Worm (Caenorhabditis elegans) whole organism, early embryonic: ENCODE measurements around the gene clec-150.

Source experiments
- B0310.2 ChIP-seq: sonication (generic microtip); optimal IDR thresholded peaks from 2 replicates; lab custom pipeline; 2016; ENCODE audit warnings: mild to moderate bottlenecking, missing genetic modification characterization, missing compliant biosample characterization
- aly-1 ChIP-seq: sonication (generic microtip); optimal IDR thresholded peaks from 2 replicates; lab custom pipeline; 2016; ENCODE audit warnings: missing genetic modification characterization, missing compliant biosample characterization
- ama-1 ChIP-seq: fragments of 150-350 bp; optimal IDR thresholded peaks from 2 replicates; lab custom pipeline; 2014
- ceh-36 ChIP-seq: sonication (generic microtip); optimal IDR thresholded peaks from 2 replicates; lab custom pipeline; 2016; ENCODE audit warnings: missing genetic modification characterization, inconsistent platforms, missing compliant biosample characterization
- ets-7 ChIP-seq: sonication (generic microtip); optimal IDR thresholded peaks from 2 replicates; lab custom pipeline; 2016; ENCODE audit warnings: missing genotype, missing genetic modification characterization, missing compliant biosample characterization
- flt-1 ChIP-seq: fragments of 200-800 bp; sonication (Bioruptor generic); IDR thresholded peaks from 2 replicates; pipeline ENCODE4 v1.3.6; 2022; ENCODE audit warnings: missing genetic modification characterization, missing compliant biosample characterization
- hmbx-1 ChIP-seq: sonication (generic microtip); optimal IDR thresholded peaks from 2 replicates; lab custom pipeline; 2016; ENCODE audit warnings: mild to moderate bottlenecking, missing genetic modification characterization, missing compliant biosample characterization
- hmg-4 ChIP-seq: fragments of 200-800 bp; sonication (Bioruptor generic); optimal IDR thresholded peaks from 2 replicates; lab custom pipeline; 2018; ENCODE audit warnings: mild to moderate bottlenecking, missing genetic modification characterization, missing compliant biosample characterization
- hnd-1 ChIP-seq: sonication (generic microtip); optimal IDR thresholded peaks from 2 replicates; lab custom pipeline; 2016; ENCODE audit warnings: missing genetic modification characterization, missing compliant biosample characterization
- sea-1 ChIP-seq: fragments of 200-800 bp; sonication (Bioruptor generic); conservative IDR thresholded peaks from 2 replicates; pipeline ENCODE4 v1.3.6; 2022; ENCODE audit warnings: missing genetic modification characterization, missing compliant biosample characterization
- tbx-37 ChIP-seq: fragments of 200-800 bp; sonication (Bioruptor generic); conservative IDR thresholded peaks from 2 replicates; pipeline ENCODE4 v1.3.6; 2022; ENCODE audit warnings: missing genetic modification reagents, missing genetic modification characterization, missing compliant biosample characterization
- tra-4 ChIP-seq: sonication (generic microtip); optimal IDR thresholded peaks from 2 replicates; lab custom pipeline; 2017; ENCODE audit warnings: missing genetic modification characterization, missing compliant biosample characterization

DNA sequence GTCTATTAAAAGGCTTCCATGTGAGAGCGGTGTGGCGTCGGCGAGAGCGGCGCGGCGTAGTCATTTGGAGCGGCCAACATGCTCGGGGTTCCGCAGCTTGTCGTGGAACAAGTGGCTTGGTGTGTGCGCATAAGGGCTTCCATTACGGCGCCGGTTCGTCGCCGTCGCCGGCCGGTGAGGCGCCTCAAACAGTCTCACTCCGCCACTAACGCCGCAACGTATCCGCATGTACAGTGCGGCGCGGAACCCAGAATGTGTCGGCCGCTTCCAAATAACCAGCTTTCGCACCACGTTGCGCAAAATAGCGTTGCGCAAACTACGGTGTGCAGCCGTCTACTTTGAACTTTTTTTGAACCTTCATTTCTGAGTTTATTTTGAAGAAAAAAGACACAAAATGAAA lies 31.6 kb upstream of the clec-150 start:
- TF ChIP-seq hmg-4 (GFP tag; lab: Kevin White, UChicago) (no peak), ama-1 (lab: Kevin White, UChicago) (no peak), hnd-1 (tag; lab: Kevin White, UChicago) (no peak), tra-4 (tag; lab: Kevin White, UChicago) (no peak), ets-7 (no peak), flt-1 (GFP tag; lab: Robert Waterston, UW) (no peak), hmbx-1 (no peak), ceh-36 (tag; lab: Kevin White, UChicago) (no peak), B0310.2 (tag; lab: Kevin White, UChicago) (no peak), aly-1 (tag; lab: Kevin White, UChicago) (no peak), sea-1 (GFP tag; lab: Robert Waterston, UW) (no peak), tbx-37 (no peak)
